Worm (Caenorhabditis elegans) whole organism, late embryonic: ENCODE results near the gene unc-71.

Experiments used
- ceh-48 ChIP-seq: sonication (generic microtip); optimal IDR thresholded peaks from 2 replicates; lab custom pipeline; 2016; ENCODE audit warnings: missing genetic modification characterization, inconsistent platforms, missing compliant biosample characterization
- dmd-4 ChIP-seq: sonication (generic microtip); optimal IDR thresholded peaks from 2 replicates; lab custom pipeline; 2016; ENCODE audit warnings: borderline replicate concordance, missing genetic modification characterization, missing compliant biosample characterization
- elt-2 ChIP-seq: sonication (generic microtip); optimal IDR thresholded peaks from 2 replicates; lab custom pipeline; 2016; ENCODE audit warnings: missing genetic modification reagents, missing genetic modification characterization, missing compliant biosample characterization
- nfya-1 ChIP-seq: sonication (generic microtip); optimal IDR thresholded peaks from 2 replicates; lab custom pipeline; 2017; ENCODE audit warnings: missing genetic modification characterization, mild to moderate bottlenecking, missing compliant biosample characterization, antibody characterized with exemption, moderate library complexity

ce11 chrIII:12894207-12894606 is 2.7 kb upstream of the unc-71 start:
- TF ChIP-seq dmd-4 (tag; lab: Kevin White, UChicago) (no peak), nfya-1 (tag; lab: Kevin White, UChicago) (peak; percentile 28), elt-2 (tag; lab: Kevin White, UChicago) (no peak), ceh-48 (tag; lab: Kevin White, UChicago) (no peak)
